Worm (Caenorhabditis elegans) whole organism, L4 larva: Measurements from ENCODE around the gene pyr-1.

Experiments used
- ama-1 ChIP-seq: fragments of 150-350 bp; optimal IDR thresholded peaks from 2 replicates; lab custom pipeline; 2014; ENCODE audit warnings: inconsistent platforms, mixed read lengths
- lin-1 ChIP-seq: fragments of 200-800 bp; sonication (Bioruptor generic); IDR thresholded peaks from 2 replicates; pipeline ENCODE4 v1.3.6; 2022; ENCODE audit warnings: missing genetic modification reagents, missing genetic modification characterization, missing compliant biosample characterization
- lin-13 ChIP-seq: fragments of 150-350 bp; optimal IDR thresholded peaks from 2 replicates; lab custom pipeline; 2014; ENCODE audit warnings: missing biosample characterization, missing genetic modification reagents, missing genetic modification characterization
- lin-39 ChIP-seq: fragments of 150-350 bp; optimal IDR thresholded peaks from 2 replicates; lab custom pipeline; 2014; ENCODE audit warnings: missing biosample characterization, missing genetic modification reagents, missing genetic modification characterization
- lsy-2 ChIP-seq, 2 experiments: fragments of 150-350 bp in 1 of 2; sonication (generic microtip) in 1 of 2; optimal IDR thresholded peaks; 2 replicates each; lab custom pipeline; 2014 to 2017; ENCODE audit warnings: missing biosample characterization in 2 of 2, missing genetic modification characterization in 2 of 2
- nhr-48 ChIP-seq: sonication (generic microtip); optimal IDR thresholded peaks from 2 replicates; lab custom pipeline; 2016; ENCODE audit warnings: mild to moderate bottlenecking, missing genetic modification characterization, missing compliant biosample characterization
- nhr-76 ChIP-seq: fragments of 150-350 bp; optimal IDR thresholded peaks from 2 replicates; lab custom pipeline; 2014; ENCODE audit warnings: missing biosample characterization, missing genetic modification characterization
- pqm-1 ChIP-seq: sonication (generic microtip); optimal IDR thresholded peaks from 2 replicates; lab custom pipeline; 2017; ENCODE audit warnings: missing biosample characterization, missing genetic modification characterization
- unc-62 ChIP-seq, 3 experiments: fragments of 150-350 bp in 1 of 3; sonication (generic microtip); optimal IDR thresholded peaks in 2 of 3; peaks in 1 of 3; 1 replicate in 1 of 3; 2 replicates in 2 of 3; lab custom pipeline; 2014 to 2017; ENCODE audit warnings: missing biosample characterization in 3 of 3, missing genetic modification characterization in 3 of 3, missing genetic modification reagents in 3 of 3, missing genotype in 1 of 3
- zag-1 ChIP-seq: fragments of 150-350 bp; optimal IDR thresholded peaks from 2 replicates; lab custom pipeline; 2014; ENCODE audit warnings: missing biosample characterization, missing genetic modification characterization
- zip-11 ChIP-seq: fragments of 200-800 bp; sonication (Bioruptor generic); IDR thresholded peaks from 2 replicates; pipeline ENCODE4 v1.3.6; 2022; ENCODE audit warnings: missing genetic modification characterization, missing compliant biosample characterization

DNA sequence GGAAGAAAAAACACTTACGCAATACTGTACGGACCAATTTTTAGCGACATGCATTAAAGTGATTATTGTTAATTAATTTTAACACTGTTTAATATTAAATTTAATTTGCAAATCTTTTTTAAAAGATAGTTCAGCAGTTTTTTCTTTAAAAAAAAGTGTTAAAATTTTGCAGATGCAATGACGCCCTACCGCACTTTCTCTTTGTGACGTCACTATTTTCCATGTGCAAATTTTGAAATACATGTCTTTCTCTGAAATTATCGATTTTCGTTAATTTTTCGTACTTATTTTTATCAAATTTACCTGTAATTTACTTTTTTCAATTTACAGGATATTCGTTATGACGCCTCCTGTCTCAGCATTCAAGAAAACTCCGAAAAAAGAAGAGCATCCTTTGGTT is 10.6 kb downstream of the pyr-1 start, which contains the start of the genes piga-1 and eif-2Bepsilon:
- TF ChIP-seq ama-1, result no peak
- TF ChIP-seq pqm-1, result no peak
- TF ChIP-seq lsy-2 (tag; optimal IDR thresholded peaks at IDR 0.05; lab: Kevin White, UChicago), result no peak
- no peak for TF ChIP-seq zip-11
- no peak for TF ChIP-seq zag-1 (tag; lab: Kevin White, UChicago)
- TF ChIP-seq lin-1, result no peak
- TF ChIP-seq nhr-48 (tag; lab: Kevin White, UChicago), result no peak
- no peak for TF ChIP-seq lin-13 (GFP tag; lab: Kevin White, UChicago)
- TF ChIP-seq unc-62 (GFP tag; optimal IDR thresholded peaks at IDR 0.05 in 1 of 2; lab: Kevin White, UChicago), result no peak
- TF ChIP-seq unc-62 (tag; optimal IDR thresholded peaks at IDR 0.05; lab: Kevin White, UChicago), result no peak
- no peak for TF ChIP-seq lin-39 (tag; lab: Kevin White, UChicago)
- TF ChIP-seq nhr-76 (tag; lab: Kevin White, UChicago), result no peak
